Worm (Caenorhabditis elegans) whole organism, late embryonic: ENCODE measurements around the gene lips-17.

ENCODE experiments used
- dve-1 ChIP-seq: sonication (generic microtip); optimal IDR thresholded peaks from 2 replicates; lab custom pipeline; 2017; ENCODE audit warnings: antibody characterized with exemption, mild to moderate bottlenecking, missing genetic modification characterization, missing compliant biosample characterization
- ets-4 ChIP-seq: sonication (generic microtip); optimal IDR thresholded peaks from 2 replicates; lab custom pipeline; 2016; ENCODE audit warnings: missing genetic modification characterization, missing compliant biosample characterization
- hlh-6 ChIP-seq: sonication (generic microtip); optimal IDR thresholded peaks from 2 replicates; lab custom pipeline; 2016; ENCODE audit warnings: missing genotype, missing genetic modification characterization, missing compliant biosample characterization
- nhr-232 ChIP-seq: sonication (generic microtip); optimal IDR thresholded peaks from 2 replicates; lab custom pipeline; 2016; ENCODE audit warnings: missing genetic modification characterization, missing compliant biosample characterization
- pax-1 ChIP-seq: fragments of 150-350 bp; optimal IDR thresholded peaks from 2 replicates; lab custom pipeline; 2014; ENCODE audit warnings: missing biosample characterization, missing genetic modification characterization
- sox-2 ChIP-seq: fragments of 200-800 bp; sonication (Bioruptor generic); IDR thresholded peaks from 2 replicates; pipeline ENCODE4 v1.3.6; 2022; ENCODE audit warnings: missing genetic modification reagents, missing genetic modification characterization, missing compliant biosample characterization
- unc-42 ChIP-seq: sonication (generic microtip); optimal IDR thresholded peaks from 2 replicates; lab custom pipeline; 2016; ENCODE audit warnings: missing genotype, missing genetic modification characterization, missing compliant biosample characterization

DNA sequence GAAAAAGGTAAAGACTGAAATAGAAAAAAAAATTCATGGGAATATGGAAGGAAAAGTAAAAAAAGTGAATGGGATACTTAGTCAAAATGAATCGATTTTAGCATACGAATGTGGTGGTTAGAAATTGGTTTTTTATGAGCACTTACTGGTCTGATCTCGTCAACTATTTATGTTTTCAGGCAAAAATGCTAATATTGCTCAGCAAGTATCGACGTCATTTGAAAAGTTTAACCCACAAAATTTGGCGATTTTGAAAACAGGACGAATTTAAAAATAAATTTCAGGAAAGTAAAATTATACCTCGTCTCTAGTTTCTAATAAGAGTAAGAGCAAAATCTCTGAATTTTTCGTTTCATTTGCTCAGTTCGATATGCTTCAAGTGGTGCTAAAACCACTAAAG is 35.2 kb downstream of the lips-17 start:
- TF ChIP-seq pax-1 (no peak), unc-42 (tag; lab: Kevin White, UChicago) (no peak), dve-1 (tag; lab: Kevin White, UChicago) (no peak), sox-2 (GFP tag; lab: Robert Waterston, UW) (no peak), hlh-6 (tag; lab: Kevin White, UChicago) (no peak), nhr-232 (tag; lab: Kevin White, UChicago) (no peak), ets-4 (no peak)
